Fruit fly (Drosophila melanogaster) whole organism, adult: ENCODE data around the gene Cad96Cb.

Experiments used
- CG11617 ChIP-seq: fragments of 200-800 bp; sonication (Bioruptor generic); optimal IDR thresholded peaks from 2 replicates; lab custom pipeline; 2017; ENCODE audit warnings: mild to moderate bottlenecking, missing biosample characterization, missing genetic modification reagents, missing genetic modification characterization
- CG12768 ChIP-seq: fragments of 200-800 bp; sonication (Bioruptor generic); optimal IDR thresholded peaks from 2 replicates; lab custom pipeline; 2017; ENCODE audit warnings: missing biosample characterization, missing genetic modification characterization, mild to moderate bottlenecking, moderate library complexity, missing genetic modification reagents
- CG1620 ChIP-seq: fragments of 200-800 bp; sonication (Bioruptor generic); optimal IDR thresholded peaks from 2 replicates; lab custom pipeline; 2016; ENCODE audit warnings: missing biosample characterization, missing genetic modification characterization
- CG5204 ChIP-seq: fragments of 200-800 bp; sonication (Bioruptor generic); optimal IDR thresholded peaks from 2 replicates; lab custom pipeline; 2016; ENCODE audit warnings: missing biosample characterization, missing genetic modification characterization
- Clk ChIP-seq: fragments of 200-800 bp; sonication (Bioruptor generic); optimal IDR thresholded peaks from 2 replicates; lab custom pipeline; 2017; ENCODE audit warnings: missing biosample characterization, missing genetic modification characterization
- Crg-1 ChIP-seq: fragments of 200-800 bp; sonication (Bioruptor generic); optimal IDR thresholded peaks from 2 replicates; lab custom pipeline; 2016; ENCODE audit warnings: missing biosample characterization, missing genetic modification characterization
- cnc ChIP-seq, 2 experiments: fragments of >200 bp; optimal IDR thresholded peaks; 2 replicates each; lab custom pipeline; 2017
- kay ChIP-seq: fragments of 200-800 bp; sonication (Bioruptor generic); peaks from one replicate; lab custom pipeline; 2016; ENCODE audit warnings: missing biosample characterization, missing genetic modification characterization, borderline replicate concordance
- ovo ChIP-seq: fragments of 200-800 bp; sonication (Bioruptor generic); optimal IDR thresholded peaks from 2 replicates; lab custom pipeline; 2016; ENCODE audit warnings: missing biosample characterization, missing genetic modification characterization
- toe ChIP-seq: fragments of 200-800 bp; sonication (Bioruptor generic); optimal IDR thresholded peaks from 2 replicates; lab custom pipeline; 2016; ENCODE audit warnings: missing biosample characterization, missing genetic modification characterization

- TF ChIP-seq Crg-1 (GFP tag; lab: Kevin White, UChicago) (no peak), toe (GFP tag; lab: Kevin White, UChicago) (no peak), CG12768 (GFP tag; lab: Kevin White, UChicago) (peak; percentile 53), kay (peak; percentile 90), CG5204 (GFP tag; lab: Kevin White, UChicago) (no peak), cnc (optimal IDR thresholded peaks at IDR 0.05; lab: Kevin White, UChicago) (no peak), CG11617 (GFP tag; lab: Kevin White, UChicago) (no peak), ovo (GFP tag; lab: Kevin White, UChicago) (peak; percentile 23), CG1620 (GFP tag; lab: Kevin White, UChicago) (no peak), Clk (GFP tag; lab: Kevin White, UChicago) (no peak)
Measured at dm6 chr3R:25279796-25280350, 47.8 kb upstream of the Cad96Cb start, which contains the start of gene CG10514.
